Worm (Caenorhabditis elegans): ENCODE data around the gene gpx-2.

gpx-2 gene

ce11 chrII:14822419-14822818 lies 44.1 kb upstream of the gpx-2 start (continued):
- TF ChIP-seq lin-26 (GFP tag; IDR thresholded peaks at IDR 0.05) (peak; percentile 33; the same call in 1 of the 2 replicates), unc-130 (GFP tag; optimal IDR thresholded peaks at IDR 0.05) (no peak), B0261.1 (tag; optimal IDR thresholded peaks at IDR 0.05) (no peak), mxl-1 (tag; optimal IDR thresholded peaks at IDR 0.05) (no peak), Y67H2A.10 (GFP tag; conservative IDR thresholded peaks at IDR 0.05) (no peak), Y53F4B.3 (GFP tag; IDR thresholded peaks at IDR 0.05) (no peak), lin-54 (GFP tag; optimal IDR thresholded peaks at IDR 0.05) (no peak), Y79H2A.3 (GFP tag; conservative IDR thresholded peaks at IDR 0.05) (no peak), attf-6 (GFP tag; IDR thresholded peaks at IDR 0.05) (no peak), nfya-2 (GFP tag; IDR thresholded peaks at IDR 0.05) (no peak), nhr-80 (tag; optimal IDR thresholded peaks at IDR 0.05) (peak; percentile 92), tbx-9 (tag; optimal IDR thresholded peaks at IDR 0.05; ENCODE audit: borderline replicate concordance) (no peak), Y53G8AR.9 (GFP tag; conservative IDR thresholded peaks at IDR 0.05) (no peak), athp-1 (tag; optimal IDR thresholded peaks at IDR 0.05) (no peak), ekl-4 (GFP tag; IDR thresholded peaks at IDR 0.05) (no peak), F23B12.7 (tag; optimal IDR thresholded peaks at IDR 0.05; ENCODE audit: insufficient read depth) (no peak), hmg-20 (GFP tag; IDR thresholded peaks at IDR 0.05) (no peak), madf-6 (GFP tag; IDR thresholded peaks at IDR 0.05) (no peak), ceh-58 (GFP tag; IDR thresholded peaks at IDR 0.05) (no peak), sdz-38 (tag; optimal IDR thresholded peaks at IDR 0.05) (no peak), ztf-25 (GFP tag; IDR thresholded peaks at IDR 0.05) (no peak), nhr-179 (tag; optimal IDR thresholded peaks at IDR 0.05) (no peak), him-1 (tag; optimal IDR thresholded peaks at IDR 0.05) (no peak), ztf-3 (GFP tag; optimal IDR thresholded peaks at IDR 0.05) (no peak), tlf-1 (GFP tag; optimal IDR thresholded peaks at IDR 0.05) (no peak), egl-18 (GFP tag; IDR thresholded peaks at IDR 0.05) (no peak), ztf-22 (GFP tag; optimal IDR thresholded peaks at IDR 0.05) (peak; percentile 14), lir-1 (GFP tag; conservative IDR thresholded peaks at IDR 0.05) (no peak), C06A6.2 (GFP tag; conservative IDR thresholded peaks at IDR 0.05) (no peak), pbrm-1 (GFP tag; IDR thresholded peaks at IDR 0.05) (0 out of 2 replicates have a peak, but pooled peaks have one; percentile 39), die-1 (tag; optimal IDR thresholded peaks at IDR 0.05) (no peak), F52B5.7 (tag; optimal IDR thresholded peaks at IDR 0.05) (no peak), lin-40 (tag; optimal IDR thresholded peaks at IDR 0.05) (peak; percentile 74), attf-3 (GFP tag; conservative IDR thresholded peaks at IDR 0.05) (no peak), nhr-27 (tag; optimal IDR thresholded peaks at IDR 0.05) (no peak), ets-4 (GFP tag; optimal IDR thresholded peaks at IDR 0.05) (peak; percentile 4), F57A8.1 (GFP tag; optimal IDR thresholded peaks at IDR 0.05) (no peak), mes-4 (tag; optimal IDR thresholded peaks at IDR 0.05) (no peak), ceh-27 (GFP tag; optimal IDR thresholded peaks at IDR 0.05) (peak; percentile 57), madf-10 (tag; optimal IDR thresholded peaks at IDR 0.05) (no peak), snpc-3.4 (tag; optimal IDR thresholded peaks at IDR 0.05) (no peak), mel-28 (tag; optimal IDR thresholded peaks at IDR 0.05; ENCODE audit: borderline replicate concordance) (no peak), T26A5.8 (tag; optimal IDR thresholded peaks at IDR 0.05) (no peak), rpc-1 (optimal IDR thresholded peaks at IDR 0.05) (no peak), rpc-1 (tag; optimal IDR thresholded peaks at IDR 0.05) (no peak), chd-7 (tag; optimal IDR thresholded peaks at IDR 0.05) (no peak), rec-8 (tag; optimal IDR thresholded peaks at IDR 0.05) (no peak), hrde-1 (tag; optimal IDR thresholded peaks at IDR 0.05; ENCODE audit: borderline replicate concordance) (no peak), T07F8.4 (tag; optimal IDR thresholded peaks at IDR 0.05) (no peak), F22D6.2 (tag; optimal IDR thresholded peaks at IDR 0.05) (no peak)
